Fruit fly (Drosophila melanogaster): ENCODE data around the gene Mhcl.

The Mhcl gene

DNA sequence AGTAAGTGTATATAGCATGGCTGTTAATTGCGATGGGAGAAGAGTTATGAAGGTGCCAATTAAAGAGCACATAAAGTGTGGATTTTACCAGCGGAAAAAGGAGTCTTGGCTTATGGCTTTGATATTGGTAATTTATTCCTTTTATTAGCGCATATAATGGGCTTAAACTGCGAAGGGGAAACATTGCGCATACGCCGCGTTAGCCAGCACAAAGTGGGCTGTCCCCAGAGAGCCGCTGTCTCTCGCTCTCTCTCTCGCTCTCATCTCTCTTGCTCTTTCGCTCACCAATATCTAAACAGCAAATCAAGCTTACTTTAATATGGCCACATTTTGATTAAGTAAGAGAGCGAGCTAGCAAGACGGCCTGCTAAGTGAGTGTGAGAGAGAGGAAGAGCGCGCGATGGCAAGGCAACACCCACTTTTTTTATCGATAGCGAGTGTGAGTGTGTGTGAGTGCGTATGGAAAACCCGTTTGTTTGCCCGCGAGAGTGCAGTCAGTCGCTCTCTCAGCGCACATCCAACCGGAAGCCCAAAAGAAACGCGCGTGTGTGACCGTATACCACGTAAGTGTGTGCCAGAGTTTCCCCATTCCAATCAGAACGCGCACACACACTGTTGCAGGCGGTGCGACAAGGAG, 72.9 kb downstream of the Mhcl start, which contains the start of gene pnr (continued):
- TF ChIP-seq jing (GFP tag; optimal IDR thresholded peaks at IDR 0.05) (no peak), CG7372 (GFP tag; IDR thresholded peaks at IDR 0.05) (peak; percentile 94), Ssrp (tag; optimal IDR thresholded peaks at IDR 0.05) (no peak), CG2120 (GFP tag; optimal IDR thresholded peaks at IDR 0.05) (no peak), dysf (GFP tag; IDR thresholded peaks at IDR 0.05) (no peak), ab (GFP tag; optimal IDR thresholded peaks at IDR 0.05) (no peak), CG13296 (GFP tag; optimal IDR thresholded peaks at IDR 0.05) (no peak), Camta (GFP tag; optimal IDR thresholded peaks at IDR 0.05) (no peak), zfh1 (GFP tag; IDR thresholded peaks at IDR 0.05) (no peak), sqz (GFP tag; optimal IDR thresholded peaks at IDR 0.05) (peak; percentile 95), pan (optimal IDR thresholded peaks at IDR 0.05) (no peak), pan (GFP tag; optimal IDR thresholded peaks at IDR 0.05 in 1 of 2, IDR thresholded peaks at IDR 0.05 in 1 of 2) (peak in 1 of 2 experiments; percentile 30), sc (optimal IDR thresholded peaks at IDR 0.05) (no peak), sc (GFP tag; optimal IDR thresholded peaks at IDR 0.05) (no peak), CHES-1-like (GFP tag; optimal IDR thresholded peaks at IDR 0.05) (no peak), sima (GFP tag; optimal IDR thresholded peaks at IDR 0.05) (no peak), fu2 (GFP tag; optimal IDR thresholded peaks at IDR 0.05) (no peak), vnd (GFP tag; IDR thresholded peaks at IDR 0.05; ENCODE audit: partially characterized antibody) (no peak), B-H2 (GFP tag; optimal IDR thresholded peaks at IDR 0.05) (no peak), HHEX (GFP tag; optimal IDR thresholded peaks at IDR 0.05) (peak; percentile 42), CG2712 (tag; optimal IDR thresholded peaks at IDR 0.05) (peak; percentile 40), CG13424 (tag; optimal IDR thresholded peaks at IDR 0.05) (no peak), Fer1 (GFP tag; optimal IDR thresholded peaks at IDR 0.05) (no peak), jumu (GFP tag; optimal IDR thresholded peaks at IDR 0.05) (no peak), maf-S (GFP tag; optimal IDR thresholded peaks at IDR 0.05) (no peak), Xrp1 (GFP tag; IDR thresholded peaks at IDR 0.05) (0 out of 2 replicates have a peak, but pooled peaks have one; percentile 20), CG9876 (GFP tag; optimal IDR thresholded peaks at IDR 0.05) (peak; percentile 3), sna (GFP tag; IDR thresholded peaks at IDR 0.05; ENCODE audit: partially characterized antibody) (peak; percentile 39; the same call in 1 of the 2 replicates), slp2 (GFP tag; optimal IDR thresholded peaks at IDR 0.05) (no peak), Eip74EF (GFP tag; optimal IDR thresholded peaks at IDR 0.05) (no peak), Gsc (GFP tag; IDR thresholded peaks at IDR 0.05) (no peak), HLH4C (GFP tag; IDR thresholded peaks at IDR 0.05; ENCODE audit: partially characterized antibody) (peak; percentile 46; the same call in 2 of the 3 replicates), inv (GFP tag; IDR thresholded peaks at IDR 0.05; ENCODE audit: partially characterized antibody) (no peak), tx (GFP tag; optimal IDR thresholded peaks at IDR 0.05) (no peak), NfI (GFP tag; optimal IDR thresholded peaks at IDR 0.05) (no peak), Hmx (GFP tag; optimal IDR thresholded peaks at IDR 0.05) (no peak), psq (GFP tag; optimal IDR thresholded peaks at IDR 0.05) (no peak), stwl (tag; optimal IDR thresholded peaks at IDR 0.05) (no peak), Adf1 (GFP tag; IDR thresholded peaks at IDR 0.05) (peak; percentile 58), CG12236 (GFP tag; optimal IDR thresholded peaks at IDR 0.05) (no peak), zen (tag; optimal IDR thresholded peaks at IDR 0.05) (peak; percentile 8), Opbp (GFP tag; IDR thresholded peaks at IDR 0.05; ENCODE audit: partially characterized antibody) (no peak), pb (GFP tag; optimal IDR thresholded peaks at IDR 0.05) (peak; percentile 14), tin (GFP tag; optimal IDR thresholded peaks at IDR 0.05) (no peak), CG12769 (tag; optimal IDR thresholded peaks at IDR 0.05) (no peak), Aef1 (GFP tag; IDR thresholded peaks at IDR 0.05) (no peak), CG43689 (GFP tag; IDR thresholded peaks at IDR 0.05) (no peak), CG17359 (tag; optimal IDR thresholded peaks at IDR 0.05) (no peak), z (GFP tag; IDR thresholded peaks at IDR 0.05) (no peak; the same call in 2 of the 3 replicates), fd96Cb (tag; optimal IDR thresholded peaks at IDR 0.05) (no peak), Dref (GFP tag; IDR thresholded peaks at IDR 0.05) (0 out of 2 replicates have a peak, but pooled peaks have one; percentile 13)
